Worm (Caenorhabditis elegans) whole organism, L2 larva: Measurements from ENCODE around the gene T23G4.127.

Source experiments
- C34F6.9 ChIP-seq: fragments of 150-350 bp; optimal IDR thresholded peaks from 2 replicates; lab custom pipeline; 2014; ENCODE audit warnings: missing biosample characterization, missing genetic modification characterization
- F13H6.1 ChIP-seq: sonication (generic microtip); optimal IDR thresholded peaks from 2 replicates; lab custom pipeline; 2016; ENCODE audit warnings: missing genetic modification characterization, missing compliant biosample characterization
- R02D3.7 ChIP-seq: fragments of 150-350 bp; optimal IDR thresholded peaks from 2 replicates; lab custom pipeline; 2014; ENCODE audit warnings: missing biosample characterization, missing genetic modification characterization
- Y55F3AM.14 ChIP-seq: fragments of 200-800 bp; sonication (Bioruptor generic); optimal IDR thresholded peaks from 2 replicates; lab custom pipeline; 2018; ENCODE audit warnings: mild to moderate bottlenecking, missing genetic modification characterization, missing compliant biosample characterization
- ZK546.5 ChIP-seq: sonication (generic microtip); optimal IDR thresholded peaks from 2 replicates; lab custom pipeline; 2017; ENCODE audit warnings: missing biosample characterization, missing genetic modification characterization
- alr-1 ChIP-seq: fragments of 150-350 bp; optimal IDR thresholded peaks from 2 replicates; lab custom pipeline; 2014; ENCODE audit warnings: missing biosample characterization, missing genetic modification characterization
- ama-1 ChIP-seq: fragments of 150-350 bp; optimal IDR thresholded peaks from 2 replicates; lab custom pipeline; 2018; ENCODE audit warnings: inconsistent platforms
- blmp-1 ChIP-seq: sonication (generic microtip); optimal IDR thresholded peaks from 2 replicates; lab custom pipeline; 2017; ENCODE audit warnings: missing genetic modification characterization, mild to moderate bottlenecking, missing compliant biosample characterization, antibody characterized with exemption, moderate library complexity; ENCODE audit not compliant: insufficient read depth
- ceh-82 ChIP-seq: fragments of 150-350 bp; optimal IDR thresholded peaks from 2 replicates; lab custom pipeline; 2014; ENCODE audit warnings: missing biosample characterization, missing genetic modification characterization
- crh-2 ChIP-seq: sonication (generic microtip); optimal IDR thresholded peaks from 2 replicates; lab custom pipeline; 2017; ENCODE audit warnings: missing biosample characterization, missing genetic modification characterization
- egl-27 ChIP-seq: sonication (generic microtip); optimal IDR thresholded peaks from 3 replicates; lab custom pipeline; 2017; ENCODE audit warnings: missing biosample characterization, missing genetic modification reagents, missing genetic modification characterization
- elt-1 ChIP-seq: fragments of 150-350 bp; optimal IDR thresholded peaks from 2 replicates; lab custom pipeline; 2014; ENCODE audit warnings: missing biosample characterization, missing genetic modification characterization
- fos-1 ChIP-seq: fragments of 150-350 bp; optimal IDR thresholded peaks from 2 replicates; lab custom pipeline; 2014; ENCODE audit warnings: missing biosample characterization, missing genetic modification characterization
- gmeb-1 ChIP-seq: fragments of 150-350 bp; optimal IDR thresholded peaks from 2 replicates; lab custom pipeline; 2014; ENCODE audit warnings: missing biosample characterization, missing genetic modification characterization
- lin-13 ChIP-seq: fragments of 150-350 bp; optimal IDR thresholded peaks from 2 replicates; lab custom pipeline; 2014; ENCODE audit warnings: missing biosample characterization, missing genetic modification reagents, missing genetic modification characterization
- lin-39 ChIP-seq: fragments of 150-350 bp; optimal IDR thresholded peaks from 2 replicates; lab custom pipeline; 2014; ENCODE audit warnings: missing biosample characterization, missing genetic modification reagents, missing genetic modification characterization
- lsy-2 ChIP-seq, 2 experiments: fragments of 150-350 bp in 1 of 2; sonication (generic microtip) in 1 of 2; optimal IDR thresholded peaks; 2 replicates each; lab custom pipeline; 2014 to 2017; ENCODE audit warnings: missing biosample characterization in 2 of 2, missing genetic modification characterization in 2 of 2
- mbf-1 ChIP-seq: sonication (generic microtip); optimal IDR thresholded peaks from 2 replicates; lab custom pipeline; 2017; ENCODE audit warnings: missing biosample characterization, missing genetic modification characterization
- mdl-1 ChIP-seq, 2 experiments: fragments of 150-350 bp in 1 of 2; sonication (generic microtip) in 1 of 2; optimal IDR thresholded peaks; 2 replicates each; lab custom pipeline; 2017; ENCODE audit warnings: missing biosample characterization in 2 of 2, missing genetic modification characterization in 2 of 2
- nhr-10 ChIP-seq: sonication (generic microtip); optimal IDR thresholded peaks from 2 replicates; lab custom pipeline; 2017; ENCODE audit warnings: missing biosample characterization, missing genetic modification characterization
- nhr-12 ChIP-seq: fragments of 150-350 bp; optimal IDR thresholded peaks from 2 replicates; lab custom pipeline; 2014; ENCODE audit warnings: missing biosample characterization, missing genetic modification characterization
- nhr-21 ChIP-seq: fragments of 150-350 bp; optimal IDR thresholded peaks from 2 replicates; lab custom pipeline; 2014; ENCODE audit warnings: missing biosample characterization, missing genetic modification characterization
- nhr-25 ChIP-seq: fragments of 150-350 bp; sonication (generic microtip); optimal IDR thresholded peaks from 3 replicates; lab custom pipeline; 2014; ENCODE audit warnings: missing biosample characterization, missing genetic modification characterization
- nhr-77 ChIP-seq: fragments of 150-350 bp; optimal IDR thresholded peaks from 2 replicates; lab custom pipeline; 2014; ENCODE audit warnings: missing biosample characterization, missing genetic modification characterization
- peb-1 ChIP-seq: fragments of 150-350 bp; optimal IDR thresholded peaks from 2 replicates; lab custom pipeline; 2014; ENCODE audit warnings: missing biosample characterization, missing genetic modification characterization
- sem-4 ChIP-seq: fragments of 150-350 bp; optimal IDR thresholded peaks from 2 replicates; lab custom pipeline; 2014; ENCODE audit warnings: missing biosample characterization, missing genetic modification reagents, missing genetic modification characterization
- skn-1 ChIP-seq: sonication (generic microtip); optimal IDR thresholded peaks from 2 replicates; lab custom pipeline; 2017; ENCODE audit warnings: missing biosample characterization, missing genetic modification characterization
- sma-9 ChIP-seq, 2 experiments: fragments of 150-350 bp in 1 of 2; sonication (generic microtip) in 1 of 2; optimal IDR thresholded peaks; 2 replicates each; lab custom pipeline; 2014 to 2016; ENCODE audit warnings: missing genetic modification characterization in 2 of 2, mild to moderate bottlenecking in 1 of 2, missing biosample characterization in 1 of 2, missing compliant biosample characterization in 1 of 2, missing genetic modification reagents in 1 of 2, moderate library complexity in 1 of 2
- snpc-4 ChIP-seq: fragments of 150-350 bp; optimal IDR thresholded peaks from 2 replicates; lab custom pipeline; 2014; ENCODE audit warnings: missing biosample characterization, missing genetic modification characterization
- unc-39 ChIP-seq: fragments of 150-350 bp; optimal IDR thresholded peaks from 2 replicates; lab custom pipeline; 2014; ENCODE audit warnings: missing biosample characterization, missing genetic modification characterization
- unc-55 ChIP-seq: fragments of 150-350 bp; sonication (generic microtip); optimal IDR thresholded peaks from 3 replicates; lab custom pipeline; 2014; ENCODE audit warnings: missing biosample characterization, missing genetic modification reagents, missing genetic modification characterization
- unc-62 ChIP-seq: fragments of 150-350 bp; optimal IDR thresholded peaks from 2 replicates; lab custom pipeline; 2014; ENCODE audit warnings: missing biosample characterization, missing genetic modification reagents, missing genetic modification characterization
- zag-1 ChIP-seq: fragments of 150-350 bp; optimal IDR thresholded peaks from 2 replicates; lab custom pipeline; 2014; ENCODE audit warnings: missing biosample characterization, missing genetic modification characterization
- ztf-1 ChIP-seq: fragments of 200-800 bp; sonication (Bioruptor generic); conservative IDR thresholded peaks from 2 replicates; pipeline ENCODE4 v1.3.6; 2022; ENCODE audit warnings: missing genetic modification characterization, missing compliant biosample characterization
- ztf-11 ChIP-seq: sonication (generic microtip); optimal IDR thresholded peaks from 2 replicates; lab custom pipeline; 2017; ENCODE audit warnings: missing biosample characterization, missing genetic modification characterization

The T23G4.127 gene

DNA sequence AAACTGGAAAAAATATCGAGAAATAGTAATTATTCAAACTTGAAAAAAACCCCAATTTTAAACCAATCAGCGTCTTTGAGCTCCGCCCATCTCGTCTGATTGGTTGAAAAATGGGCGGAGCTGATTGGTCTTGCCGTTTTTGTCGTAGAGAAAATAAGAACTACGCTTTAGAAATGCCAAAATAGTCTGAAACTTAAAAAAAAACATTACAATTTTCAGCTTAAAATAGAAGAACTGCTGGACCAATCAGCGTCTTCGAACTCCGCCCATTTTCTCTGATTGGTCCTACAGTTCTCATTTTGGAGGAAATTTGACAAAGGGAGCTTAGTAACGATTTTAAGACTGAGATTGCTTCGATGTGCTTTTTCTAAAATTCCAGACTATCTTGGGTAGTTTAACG lies 19.0 kb downstream of the T23G4.127 start:
- TF ChIP-seq mdl-1 (tag; optimal IDR thresholded peaks at IDR 0.05; lab: Kevin White, UChicago) (no peak), sem-4 (tag; lab: Kevin White, UChicago) (no peak), ztf-1 (GFP tag; lab: Robert Waterston, UW) (no peak), nhr-77 (tag; lab: Kevin White, UChicago) (no peak), elt-1 (no peak), ceh-82 (tag; lab: Kevin White, UChicago) (no peak), snpc-4 (tag; lab: Kevin White, UChicago) (no peak), nhr-12 (no peak), fos-1 (tag; lab: Kevin White, UChicago) (no peak), skn-1 (tag; lab: Kevin White, UChicago) (no peak), nhr-25 (no peak)
- TF ChIP-seq, all 48 proteins: peak for 0

- no peak for TF ChIP-seq zag-1 (tag; lab: Kevin White, UChicago)
- no peak for TF ChIP-seq nhr-12
- TF ChIP-seq skn-1 (tag; lab: Kevin White, UChicago) = no peak
- TF ChIP-seq crh-2 = no peak
- no peak for TF ChIP-seq unc-39 (tag; lab: Kevin White, UChicago)
- no peak for TF ChIP-seq R02D3.7 (tag; lab: Kevin White, UChicago)
- no peak for TF ChIP-seq ZK546.5 (tag; lab: Kevin White, UChicago)
- no peak for TF ChIP-seq gmeb-1
- no peak for TF ChIP-seq unc-62 (GFP tag; lab: Kevin White, UChicago)
- no peak for TF ChIP-seq sma-9 (GFP tag; optimal IDR thresholded peaks at IDR 0.05; lab: Kevin White, UChicago)
- no peak for TF ChIP-seq sma-9 (tag; optimal IDR thresholded peaks at IDR 0.05; lab: Kevin White, UChicago)
- no peak for TF ChIP-seq ceh-82 (tag; lab: Kevin White, UChicago)
- TF ChIP-seq nhr-21 (tag; lab: Kevin White, UChicago) = no peak
These were observed 19.9 kb downstream of the T23G4.127 start, which contains the start of gene srlf-26 for ce11 chrIV:13678649-13679048. Gene srlf-26, plus strand, starts transcription at chrIV:13678949.

DNA sequence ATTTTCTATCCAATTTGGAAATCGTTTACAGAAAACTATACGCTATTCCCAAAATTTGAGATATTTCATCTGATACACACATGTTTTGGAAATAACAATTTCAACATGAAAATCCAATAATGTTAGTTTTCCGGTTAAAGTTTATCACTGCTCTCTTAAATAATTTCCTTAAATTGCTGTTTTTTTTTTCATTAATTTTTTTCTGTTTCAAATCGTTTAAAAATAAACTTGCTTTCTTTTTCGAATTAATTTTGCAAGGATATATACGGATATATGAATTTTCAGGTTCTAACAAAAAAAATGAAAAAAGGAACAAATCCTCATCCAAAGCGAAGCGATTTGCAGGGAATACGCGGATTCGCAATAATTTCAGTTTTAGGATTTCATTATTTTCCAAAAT lies 25.0 kb downstream of the T23G4.127 start, which contains the start of gene oac-48:
oac-48 (plus strand) TSS at position 301 of the 400 bp plus-strand sequence.
- TF ChIP-seq elt-1 (no peak), ceh-82 (tag; lab: Kevin White, UChicago) (no peak), lin-39 (tag; lab: Kevin White, UChicago) (no peak), alr-1 (tag; lab: Kevin White, UChicago) (no peak), mbf-1 (no peak), gmeb-1 (no peak), nhr-10 (tag; lab: Kevin White, UChicago) (no peak), unc-55 (GFP tag; lab: Kevin White, UChicago) (no peak), fos-1 (tag; lab: Kevin White, UChicago) (no peak), C34F6.9 (tag; lab: Kevin White, UChicago) (no peak), ztf-11 (tag; lab: Kevin White, UChicago) (no peak)
- TF ChIP-seq, all 48 proteins: peak for 0

- TF ChIP-seq egl-27 (tag; lab: Kevin White, UChicago) (no peak), peb-1 (tag; lab: Kevin White, UChicago) (no peak), crh-2 (no peak), alr-1 (tag; lab: Kevin White, UChicago) (no peak), unc-39 (tag; lab: Kevin White, UChicago) (no peak), nhr-12 (no peak), nhr-21 (tag; lab: Kevin White, UChicago) (no peak), ama-1 (no peak), lsy-2 (tag; optimal IDR thresholded peaks at IDR 0.05; lab: Kevin White, UChicago) (no peak), zag-1 (tag; lab: Kevin White, UChicago) (no peak), ztf-11 (tag; lab: Kevin White, UChicago) (no peak), fos-1 (tag; lab: Kevin White, UChicago) (no peak), lin-13 (no peak), sem-4 (tag; lab: Kevin White, UChicago) (no peak), snpc-4 (tag; lab: Kevin White, UChicago) (no peak), mbf-1 (no peak), F13H6.1 (tag; lab: Kevin White, UChicago) (no peak), nhr-25 (no peak)
These were observed 31.6 kb downstream of the T23G4.127 start, which contains the start of gene fbxa-215 for ce11 chrIV:13666849-13667430. Gene fbxa-215, minus strand, starts transcription at chrIV:13666909.

ce11 chrIV:13665073-13665472 lies 33.4 kb downstream of the T23G4.127 start:
- TF ChIP-seq elt-1 (no peak), C34F6.9 (tag; lab: Kevin White, UChicago) (no peak), Y55F3AM.14 (GFP tag; lab: Kevin White, UChicago) (no peak), ztf-1 (GFP tag; lab: Robert Waterston, UW) (no peak), lin-13 (no peak), lsy-2 (tag; optimal IDR thresholded peaks at IDR 0.05; lab: Kevin White, UChicago) (no peak), blmp-1 (no peak), ama-1 (no peak)
